Worm (Caenorhabditis elegans) whole organism, late embryonic: Measurements from ENCODE around the gene K07D4.6.

Experiments used
- C08G9.2 ChIP-seq: sonication (generic microtip); optimal IDR thresholded peaks from 2 replicates; lab custom pipeline; 2016; ENCODE audit warnings: mild to moderate bottlenecking, missing genetic modification characterization, moderate library complexity, missing compliant biosample characterization
- Y22D7AL.16 ChIP-seq: sonication (generic microtip); optimal IDR thresholded peaks from 2 replicates; lab custom pipeline; 2016; ENCODE audit warnings: missing genetic modification characterization, missing compliant biosample characterization
- ceh-22 ChIP-seq: sonication (generic microtip); optimal IDR thresholded peaks from 2 replicates; lab custom pipeline; 2017; ENCODE audit warnings: missing biosample characterization, missing genetic modification characterization
- ceh-30 ChIP-seq: fragments of 150-350 bp; optimal IDR thresholded peaks from 2 replicates; lab custom pipeline; 2014; ENCODE audit warnings: missing biosample characterization, missing genetic modification characterization
- ceh-45 ChIP-seq: fragments of 200-800 bp; sonication (Bioruptor generic); IDR thresholded peaks from 2 replicates; pipeline ENCODE4 v1.3.6; 2022; ENCODE audit warnings: missing genetic modification reagents, missing genetic modification characterization, missing compliant biosample characterization
- ceh-6 ChIP-seq: fragments of 200-800 bp; sonication (Bioruptor generic); optimal IDR thresholded peaks from 2 replicates; lab custom pipeline; 2018; ENCODE audit warnings: mild to moderate bottlenecking, missing genetic modification characterization, missing compliant biosample characterization
- lim-6 ChIP-seq: sonication (generic microtip); optimal IDR thresholded peaks from 2 replicates; lab custom pipeline; 2016; ENCODE audit warnings: missing genetic modification characterization, missing compliant biosample characterization
- nhr-11 ChIP-seq: fragments of 150-350 bp; optimal IDR thresholded peaks from 2 replicates; lab custom pipeline; 2014; ENCODE audit warnings: missing biosample characterization, missing genetic modification characterization
- pat-9 ChIP-seq: fragments of 200-800 bp; sonication (Bioruptor generic); optimal IDR thresholded peaks from 2 replicates; lab custom pipeline; 2018; ENCODE audit warnings: mild to moderate bottlenecking, missing genetic modification characterization, moderate library complexity, missing compliant biosample characterization
- pha-4 ChIP-seq: fragments of 150-350 bp; optimal IDR thresholded peaks from 2 replicates; lab custom pipeline; 2018; ENCODE audit warnings: missing biosample characterization, missing genetic modification reagents, missing genetic modification characterization
- pqm-1 ChIP-seq: sonication (generic microtip); optimal IDR thresholded peaks from 2 replicates; lab custom pipeline; 2016; ENCODE audit warnings: missing genetic modification characterization, missing compliant biosample characterization
- pros-1 ChIP-seq: fragments of 150-350 bp; optimal IDR thresholded peaks from 2 replicates; lab custom pipeline; 2014; ENCODE audit warnings: missing biosample characterization, missing genetic modification reagents, missing genetic modification characterization

ce11 chrII:3975942-3976341 lies 42.6 kb downstream of the K07D4.6 start, which contains the start of gene dos-2:
- TF ChIP-seq ceh-22 (tag; lab: Kevin White, UChicago) = no peak
- no peak for TF ChIP-seq ceh-45 (GFP tag; lab: Robert Waterston, UW)
- TF ChIP-seq pat-9 (tag; lab: Kevin White, UChicago) = no peak
- no peak for TF ChIP-seq nhr-11 (tag; lab: Kevin White, UChicago)
- TF ChIP-seq ceh-6 = no peak
- no peak for TF ChIP-seq pha-4
- TF ChIP-seq pqm-1 (tag; lab: Kevin White, UChicago) = no peak
- no peak for TF ChIP-seq C08G9.2
- TF ChIP-seq ceh-30 = no peak
- TF ChIP-seq lim-6 = no peak
- TF ChIP-seq pros-1 = no peak
- TF ChIP-seq Y22D7AL.16 (tag; lab: Kevin White, UChicago) = no peak
